Fruit fly (Drosophila melanogaster) whole organism, embryonic: Measurements from ENCODE around the gene CG15865.

Experiments
- Ada2b ChIP-seq: fragments of 200-800 bp; sonication (Bioruptor generic); IDR thresholded peaks from 2 replicates; pipeline ENCODE4 v1.3.6; 2022; ENCODE audit warnings: missing biosample characterization, missing genetic modification characterization
- B-H2 ChIP-seq: fragments of 200-800 bp; sonication (Bioruptor generic); optimal IDR thresholded peaks from 2 replicates; lab custom pipeline; 2018; ENCODE audit warnings: missing biosample characterization, mild to moderate bottlenecking, missing genetic modification characterization
- CG1024 ChIP-seq: fragments of 200-800 bp; sonication (Bioruptor generic); IDR thresholded peaks from 2 replicates; pipeline ENCODE4 v1.3.6; 2022; ENCODE audit warnings: missing biosample characterization, missing genetic modification characterization
- CG10366 ChIP-seq: fragments of 200-800 bp; sonication (Bioruptor generic); IDR thresholded peaks from 2 replicates; pipeline ENCODE4 v1.3.6; 2022; ENCODE audit warnings: missing biosample characterization, missing genetic modification characterization
- CG11247 ChIP-seq: fragments of 200-800 bp; sonication (Bioruptor generic); IDR thresholded peaks from 2 replicates; pipeline ENCODE4 v1.3.6; 2022; ENCODE audit warnings: missing biosample characterization, missing genetic modification characterization
- CG11560 ChIP-seq: fragments of 200-800 bp; sonication (Bioruptor generic); IDR thresholded peaks from 3 replicates; pipeline ENCODE4 v1.3.6; 2022; ENCODE audit warnings: missing biosample characterization, missing genetic modification characterization
- CG12104 ChIP-seq: fragments of 200-800 bp; sonication (Bioruptor generic); optimal IDR thresholded peaks from 3 replicates; lab custom pipeline; 2016; ENCODE audit warnings: missing biosample characterization, missing genetic modification characterization
- CG15696 ChIP-seq: fragments of 200-800 bp; sonication (Bioruptor generic); optimal IDR thresholded peaks from 2 replicates; lab custom pipeline; 2019; ENCODE audit warnings: missing biosample characterization, mild to moderate bottlenecking, missing genetic modification characterization, moderate library complexity
- CG16863 ChIP-seq: fragments of 200-800 bp; sonication (Bioruptor generic); optimal IDR thresholded peaks from 3 replicates; lab custom pipeline; 2016; ENCODE audit warnings: missing biosample characterization, missing genetic modification characterization
- CG17328 ChIP-seq: fragments of 200-800 bp; sonication (Bioruptor generic); IDR thresholded peaks from 2 replicates; pipeline ENCODE4 v1.3.6; 2022; ENCODE audit warnings: missing biosample characterization, missing genetic modification characterization
- CG18599 ChIP-seq: fragments of 200-800 bp; sonication (Bioruptor generic); optimal IDR thresholded peaks from 3 replicates; lab custom pipeline; 2017; ENCODE audit warnings: missing biosample characterization, missing genetic modification characterization, mild to moderate bottlenecking, moderate library complexity, missing genetic modification reagents
- CG30431 ChIP-seq: fragments of 200-800 bp; sonication (Bioruptor generic); optimal IDR thresholded peaks from 2 replicates; lab custom pipeline; 2017; ENCODE audit warnings: missing biosample characterization, missing genetic modification characterization
- CG32772 ChIP-seq: fragments of 200-800 bp; sonication (Bioruptor generic); IDR thresholded peaks from 2 replicates; pipeline ENCODE4 v1.3.6; 2022; ENCODE audit warnings: missing biosample characterization, missing genetic modification characterization
- CG34376 ChIP-seq: fragments of 200-800 bp; sonication (Bioruptor generic); optimal IDR thresholded peaks from 2 replicates; lab custom pipeline; 2018; ENCODE audit warnings: missing biosample characterization, mild to moderate bottlenecking, missing genetic modification characterization
- CG7357 ChIP-seq: fragments of 200-800 bp; sonication (Bioruptor generic); IDR thresholded peaks from 3 replicates; pipeline ENCODE4 v1.3.6; 2022; ENCODE audit warnings: missing biosample characterization, missing genetic modification characterization
- CG7745 ChIP-seq: fragments of 200-800 bp; sonication (Bioruptor generic); optimal IDR thresholded peaks from 2 replicates; lab custom pipeline; 2018; ENCODE audit warnings: missing biosample characterization, mild to moderate bottlenecking, missing genetic modification characterization, moderate library complexity
- CG9437 ChIP-seq: fragments of 200-800 bp; sonication (Bioruptor generic); optimal IDR thresholded peaks from 2 replicates; lab custom pipeline; 2018; ENCODE audit warnings: missing biosample characterization, mild to moderate bottlenecking, missing genetic modification characterization
- ERR ChIP-seq: fragments of 200-800 bp; sonication (Bioruptor generic); optimal IDR thresholded peaks from 2 replicates; lab custom pipeline; 2016; ENCODE audit warnings: missing biosample characterization, missing genetic modification characterization
- Elba2 ChIP-seq: fragments of 200-800 bp; sonication (Bioruptor generic); optimal IDR thresholded peaks from 3 replicates; lab custom pipeline; 2016; ENCODE audit warnings: missing biosample characterization, missing genetic modification characterization
- Fer2 ChIP-seq: fragments of 200-800 bp; sonication (Bioruptor generic); optimal IDR thresholded peaks from 2 replicates; lab custom pipeline; 2018; ENCODE audit warnings: missing biosample characterization, mild to moderate bottlenecking, missing genetic modification characterization, moderate library complexity
- HLH4C ChIP-seq: fragments of 200-800 bp; sonication (Bioruptor generic); IDR thresholded peaks from 3 replicates; pipeline ENCODE4 v1.3.6; 2022; ENCODE audit warnings: missing biosample characterization, missing genetic modification characterization; ENCODE audit not compliant: partially characterized antibody
- Hand ChIP-seq: fragments of 200-800 bp; sonication (Bioruptor generic); optimal IDR thresholded peaks from 2 replicates; lab custom pipeline; 2017; ENCODE audit warnings: mild to moderate bottlenecking, missing biosample characterization, missing genetic modification reagents, missing genetic modification characterization
- MTF-1 ChIP-seq: fragments of 200-800 bp; sonication (Bioruptor generic); optimal IDR thresholded peaks from 2 replicates; lab custom pipeline; 2018; ENCODE audit warnings: missing biosample characterization, mild to moderate bottlenecking, missing genetic modification characterization, borderline replicate concordance
- Meics ChIP-seq: fragments of 200-800 bp; sonication (Bioruptor generic); optimal IDR thresholded peaks from 2 replicates; lab custom pipeline; 2017; ENCODE audit warnings: missing biosample characterization, mild to moderate bottlenecking, missing genetic modification characterization
- Nf-YC ChIP-seq: fragments of 200-800 bp; optimal IDR thresholded peaks from 3 replicates; lab custom pipeline; 2019; ENCODE audit warnings: missing biosample characterization, mild to moderate bottlenecking, missing genetic modification characterization, moderate library complexity
- Tbp ChIP-seq: fragments of >200 bp; optimal IDR thresholded peaks from 2 replicates; lab custom pipeline; 2018; ENCODE audit warnings: missing biosample characterization, missing genetic modification characterization
- Trl ChIP-seq, 3 experiments: fragments of >200 bp in 2 of 3; fragments of 200-800 bp in 1 of 3; sonication (Bioruptor generic) in 1 of 3; optimal IDR thresholded peaks; 2 replicates in 1 of 3; 3 replicates in 2 of 3; lab custom pipeline; 2016 to 2017; ENCODE audit warnings: missing biosample characterization in 1 of 3, missing genetic modification characterization in 1 of 3
- YL-1 ChIP-seq: fragments of 200-800 bp; sonication (Bioruptor generic); optimal IDR thresholded peaks from 3 replicates; lab custom pipeline; 2017; ENCODE audit warnings: missing biosample characterization, mild to moderate bottlenecking, missing genetic modification characterization
- ac ChIP-seq: fragments of 200-800 bp; sonication (Bioruptor generic); optimal IDR thresholded peaks from 3 replicates; lab custom pipeline; 2017; ENCODE audit warnings: missing biosample characterization, mild to moderate bottlenecking, missing genetic modification characterization
- ash1 ChIP-seq: fragments of 200-800 bp; sonication (Bioruptor generic); optimal IDR thresholded peaks from 2 replicates; lab custom pipeline; 2018; ENCODE audit warnings: missing biosample characterization, mild to moderate bottlenecking, missing genetic modification characterization
- bab2 ChIP-seq: fragments of 200-800 bp; sonication (Bioruptor generic); optimal IDR thresholded peaks from 2 replicates; lab custom pipeline; 2016; ENCODE audit warnings: missing biosample characterization, missing genetic modification characterization
- cg ChIP-seq: fragments of 200-800 bp; sonication (Bioruptor generic); optimal IDR thresholded peaks from 3 replicates; lab custom pipeline; 2019; ENCODE audit warnings: missing biosample characterization, mild to moderate bottlenecking, missing genetic modification characterization, moderate library complexity
- emc ChIP-seq: fragments of 200-800 bp; sonication (Bioruptor generic); optimal IDR thresholded peaks from 2 replicates; lab custom pipeline; 2016; ENCODE audit warnings: missing biosample characterization, missing genetic modification characterization
- fd102C ChIP-seq: fragments of 200-800 bp; sonication (Bioruptor generic); optimal IDR thresholded peaks from 2 replicates; lab custom pipeline; 2018; ENCODE audit warnings: missing biosample characterization, mild to moderate bottlenecking, missing genetic modification characterization, moderate library complexity
- fru ChIP-seq: fragments of >200 bp; optimal IDR thresholded peaks from 2 replicates; lab custom pipeline; 2017
- grau ChIP-seq: fragments of 200-800 bp; optimal IDR thresholded peaks from 3 replicates; lab custom pipeline; 2019; ENCODE audit warnings: missing biosample characterization, mild to moderate bottlenecking, missing genetic modification characterization, moderate library complexity
- gro ChIP-seq: fragments of 200-800 bp; sonication (Bioruptor generic); optimal IDR thresholded peaks from 2 replicates; lab custom pipeline; 2016; ENCODE audit warnings: missing biosample characterization, missing genetic modification characterization
- hb ChIP-seq: fragments of 200-800 bp; sonication (Bioruptor generic); IDR thresholded peaks from 3 replicates; pipeline ENCODE4 v1.3.6; 2022; ENCODE audit warnings: missing biosample characterization, missing genetic modification characterization; ENCODE audit not compliant: partially characterized antibody
- lov ChIP-seq, 2 experiments: fragments of 200-800 bp in 1 of 2; fragments of >200 bp in 1 of 2; sonication (Bioruptor generic) in 1 of 2; IDR thresholded peaks in 1 of 2; optimal IDR thresholded peaks in 1 of 2; 2 replicates in 1 of 2; 3 replicates in 1 of 2; pipeline versions ENCODE4 v1.3.6 to Lab custom; 2017 to 2022; ENCODE audit warnings: missing biosample characterization in 1 of 2, missing genetic modification characterization in 1 of 2
- mam ChIP-seq: fragments of 200-800 bp; sonication (Bioruptor generic); optimal IDR thresholded peaks from 3 replicates; lab custom pipeline; 2016; ENCODE audit warnings: missing biosample characterization, missing genetic modification characterization
- nmo ChIP-seq: fragments of 200-800 bp; sonication (Bioruptor generic); optimal IDR thresholded peaks from 2 replicates; lab custom pipeline; 2018; ENCODE audit warnings: missing biosample characterization, mild to moderate bottlenecking, missing genetic modification characterization, moderate library complexity
- odd ChIP-seq: fragments of 200-800 bp; sonication (Bioruptor generic); optimal IDR thresholded peaks from 2 replicates; lab custom pipeline; 2017; ENCODE audit warnings: missing biosample characterization, mild to moderate bottlenecking, missing genetic modification characterization
- pnt ChIP-seq: fragments of 200-800 bp; sonication (Bioruptor generic); optimal IDR thresholded peaks from 3 replicates; lab custom pipeline; 2016; ENCODE audit warnings: missing biosample characterization, missing genetic modification characterization
- pzg ChIP-seq: fragments of 200-800 bp; sonication (Bioruptor generic); optimal IDR thresholded peaks from 3 replicates; lab custom pipeline; 2018; ENCODE audit warnings: missing biosample characterization, mild to moderate bottlenecking, missing genetic modification characterization, moderate library complexity
- row ChIP-seq: fragments of 200-800 bp; sonication (Bioruptor generic); IDR thresholded peaks from 3 replicates; pipeline ENCODE4 v1.3.6; 2022; ENCODE audit warnings: missing biosample characterization, missing genetic modification characterization
- sna ChIP-seq: fragments of 200-800 bp; sonication (Bioruptor generic); IDR thresholded peaks from 2 replicates; pipeline ENCODE4 v1.3.6; 2022; ENCODE audit warnings: missing biosample characterization, missing genetic modification characterization; ENCODE audit not compliant: partially characterized antibody
- unpg ChIP-seq: fragments of 200-800 bp; sonication (Bioruptor generic); optimal IDR thresholded peaks from 3 replicates; lab custom pipeline; 2018; ENCODE audit warnings: missing biosample characterization, mild to moderate bottlenecking, missing genetic modification characterization, moderate library complexity

CG15865 gene

DNA sequence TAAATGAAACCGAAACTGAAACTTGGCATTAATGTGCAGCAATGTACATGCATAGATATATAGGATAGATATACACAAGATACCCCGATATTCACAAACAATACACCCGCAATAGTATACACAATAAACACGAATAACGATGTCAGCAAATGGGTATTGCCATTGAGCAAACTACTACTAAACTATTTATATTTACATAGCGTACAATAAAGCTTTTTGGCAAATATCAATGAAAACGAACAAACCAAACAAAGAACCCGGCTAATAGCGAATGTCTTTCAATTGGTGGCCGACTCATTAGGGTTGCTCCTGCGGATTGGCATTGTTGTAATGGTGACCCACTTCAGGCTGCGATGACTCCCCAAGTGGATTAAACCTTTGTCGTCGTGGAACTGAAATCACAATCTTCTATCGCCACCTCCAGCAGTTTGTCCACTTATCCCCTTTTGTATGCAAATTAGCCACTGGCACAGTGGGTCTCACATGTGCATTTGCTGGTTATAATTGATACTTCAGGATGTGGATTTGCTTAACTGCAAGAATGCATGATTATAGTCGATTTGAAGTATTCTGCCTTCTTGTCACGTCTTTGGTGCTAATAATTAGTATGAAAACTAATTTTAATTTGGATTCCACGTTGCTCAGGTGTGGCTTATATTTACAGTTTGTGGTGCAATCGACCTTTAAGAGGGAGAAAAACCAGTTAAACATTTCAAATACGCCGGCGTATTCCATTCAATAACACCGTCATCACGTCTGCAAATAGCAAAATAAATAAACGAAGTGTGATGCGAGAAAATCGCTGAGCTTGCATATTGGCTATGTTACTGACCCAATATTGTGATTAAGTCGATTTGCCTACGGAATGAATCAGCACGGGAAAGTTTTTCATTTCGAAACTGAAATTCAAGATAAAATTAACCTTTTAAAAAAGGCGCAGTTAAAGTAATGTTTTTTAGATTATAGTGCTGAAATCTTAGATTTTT, 13.9 kb downstream of the CG15865 start (continued):
- no peak for TF ChIP-seq CG11247 (GFP tag; lab: Robert Waterston, UW)
- TF ChIP-seq CG1024 (GFP tag; lab: Robert Waterston, UW): no peak
- TF ChIP-seq CG7357 (GFP tag; lab: Robert Waterston, UW): peak; percentile 67; the same call in 2 of the 3 replicates
- TF ChIP-seq CG32772 (GFP tag; lab: Robert Waterston, UW): peak; percentile 42; the same call in 1 of the 2 replicates
- TF ChIP-seq bab2: peak; percentile 73
- 0 out of 2 replicates have a peak, but pooled peaks have one; percentile 5 for TF ChIP-seq CG17328 (GFP tag; lab: Robert Waterston, UW)
- TF ChIP-seq Nf-YC (tag; lab: Kevin White, UChicago): no peak
- TF ChIP-seq fd102C (GFP tag; lab: Kevin White, UChicago): no peak
- TF ChIP-seq CG9437 (GFP tag; lab: Kevin White, UChicago): no peak
- TF ChIP-seq CG30431 (GFP tag; lab: Kevin White, UChicago): no peak
- TF ChIP-seq ac (GFP tag; lab: Kevin White, UChicago): no peak
- TF ChIP-seq CG16863 (GFP tag; lab: Kevin White, UChicago): no peak
- no peak for TF ChIP-seq odd (GFP tag; lab: Kevin White, UChicago)
- no peak for TF ChIP-seq Tbp
- peak; percentile 70 for TF ChIP-seq ERR
- TF ChIP-seq Hand: no peak
- TF ChIP-seq row (GFP tag; lab: Robert Waterston, UW): peak; percentile 54
- TF ChIP-seq Fer2: no peak
- no peak for TF ChIP-seq emc (GFP tag; lab: Kevin White, UChicago)
- TF ChIP-seq B-H2: no peak
- no peak for TF ChIP-seq Trl (optimal IDR thresholded peaks at IDR 0.05; lab: Kevin White, UChicago)
- TF ChIP-seq Trl (GFP tag; optimal IDR thresholded peaks at IDR 0.05; lab: Kevin White, UChicago): peak; percentile 81
- TF ChIP-seq ash1 (GFP tag; lab: Kevin White, UChicago): no peak
- peak; percentile 41; the same call in 1 of the 2 replicates for TF ChIP-seq Ada2b (GFP tag; lab: Robert Waterston, UW)
- TF ChIP-seq nmo (GFP tag; lab: Kevin White, UChicago): peak; percentile 79
- TF ChIP-seq hb (GFP tag; lab: Robert Waterston, UW): no peak
- TF ChIP-seq grau (tag; lab: Kevin White, UChicago): peak; percentile 26
- TF ChIP-seq lov (optimal IDR thresholded peaks at IDR 0.05; lab: Kevin White, UChicago): no peak
- TF ChIP-seq lov (GFP tag; IDR thresholded peaks at IDR 0.05; lab: Robert Waterston, UW): 0 out of 3 replicates have a peak, but pooled peaks have one; percentile 43
- TF ChIP-seq CG15696: no peak
- peak; percentile 85 for TF ChIP-seq CG10366
- TF ChIP-seq HLH4C (GFP tag; lab: Robert Waterston, UW): no peak
- no peak for TF ChIP-seq CG34376 (GFP tag; lab: Kevin White, UChicago)
- TF ChIP-seq YL-1 (GFP tag; lab: Kevin White, UChicago): no peak
- no peak for TF ChIP-seq CG7745
- TF ChIP-seq pnt: peak; percentile 70
- TF ChIP-seq Elba2: no peak
- TF ChIP-seq CG18599 (GFP tag; lab: Kevin White, UChicago): peak; percentile 43
- no peak for TF ChIP-seq CG11560 (tag; lab: Robert Waterston, UW)
- TF ChIP-seq MTF-1 (GFP tag; lab: Kevin White, UChicago): peak; percentile 3
- TF ChIP-seq gro (GFP tag; lab: Kevin White, UChicago): peak; percentile 58
- TF ChIP-seq mam: peak; percentile 70
- no peak for TF ChIP-seq pzg (GFP tag; lab: Kevin White, UChicago)
- peak; percentile 6 for TF ChIP-seq CG12104 (GFP tag; lab: Kevin White, UChicago)
- no peak for TF ChIP-seq fru (lab: Kevin White, UChicago)
- TF ChIP-seq cg (GFP tag; lab: Kevin White, UChicago): no peak
- no peak for TF ChIP-seq sna (GFP tag; lab: Robert Waterston, UW)
- peak; percentile 10 for TF ChIP-seq unpg (GFP tag; lab: Kevin White, UChicago)
- TF ChIP-seq Meics: peak; percentile 22
